Worm (Caenorhabditis elegans): ENCODE measurements around the gene K11D12.8.

The K11D12.8 gene

DNA sequence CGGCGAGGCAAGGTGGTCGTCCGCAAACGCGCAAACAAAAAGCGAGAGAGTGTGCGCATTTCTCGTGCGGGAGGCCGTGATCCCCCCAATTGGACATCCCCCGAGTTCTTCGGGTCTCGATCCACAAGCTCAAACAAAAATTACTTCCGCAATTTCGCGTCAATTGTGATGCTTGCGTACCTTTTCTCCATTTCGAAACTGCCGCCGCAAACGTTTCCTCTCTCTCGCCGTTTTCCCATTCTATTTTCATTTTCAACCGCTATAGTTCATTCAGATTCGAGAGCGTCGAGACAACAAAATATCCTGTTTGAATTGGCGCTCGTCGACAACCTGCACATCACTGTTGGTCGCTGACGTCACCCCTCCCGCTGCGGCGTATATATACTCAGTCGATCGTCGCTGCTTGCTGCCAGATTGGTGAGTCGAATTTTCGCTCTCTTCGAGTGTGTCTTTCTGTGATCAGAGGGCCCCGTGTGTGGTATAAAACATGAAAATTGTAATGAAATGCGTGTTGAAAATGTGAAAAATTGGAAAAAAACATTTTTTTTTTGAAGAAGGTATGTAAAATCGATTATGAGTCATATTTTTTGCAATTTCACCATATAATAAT lies 8.6 kb upstream of the K11D12.8 start, which contains the start of the genes pqn-51 and K11D12.14 (continued):
- TF ChIP-seq mdl-1 (tag; optimal IDR thresholded peaks at IDR 0.05) (peak in 1 of 2 experiments; percentile 88), nhr-19 (GFP tag; conservative IDR thresholded peaks at IDR 0.05) (peak; percentile 98), unc-30 (tag; optimal IDR thresholded peaks at IDR 0.05) (no peak), Y116A8C.19 (tag; optimal IDR thresholded peaks at IDR 0.05; ENCODE audit: borderline replicate concordance) (no peak), nhr-11 (tag; optimal IDR thresholded peaks at IDR 0.05) (peak; percentile 87), elt-2 (tag; optimal IDR thresholded peaks at IDR 0.05) (peak; percentile 71), alr-1 (tag; optimal IDR thresholded peaks at IDR 0.05; ENCODE audit: borderline replicate concordance) (no peak), egl-13 (tag; optimal IDR thresholded peaks at IDR 0.05) (peak; percentile 94), elt-3 (tag; optimal IDR thresholded peaks at IDR 0.05) (peak in 4 of 6 experiments; percentile 32 to 84 (median 57)), nhr-12 (tag; optimal IDR thresholded peaks at IDR 0.05) (peak; percentile 8), swsn-7 (tag; optimal IDR thresholded peaks at IDR 0.05) (peak; percentile 97), tlp-1 (tag; optimal IDR thresholded peaks at IDR 0.05) (no peak), ztf-4 (tag; optimal IDR thresholded peaks at IDR 0.05) (peak; percentile 93), zip-4 (GFP tag; optimal IDR thresholded peaks at IDR 0.05) (peak; percentile 90), pag-3 (tag; optimal IDR thresholded peaks at IDR 0.05; ENCODE audit: borderline replicate concordance, insufficient read depth) (no peak), ztf-11 (tag; optimal IDR thresholded peaks at IDR 0.05) (peak in 1 of 2 experiments; percentile 60), sptf-1 (tag; optimal IDR thresholded peaks at IDR 0.05) (no peak), lsy-2 (tag; optimal IDR thresholded peaks at IDR 0.05) (peak; percentile 83 to 96), dpl-1 (GFP tag; optimal IDR thresholded peaks at IDR 0.05) (peak; percentile 94 to 95 (median 94)), nhr-77 (tag; optimal IDR thresholded peaks at IDR 0.05) (peak; percentile 97), unc-86 (tag; optimal IDR thresholded peaks at IDR 0.05) (peak; percentile 92), nhr-85 (tag) (peak; percentile 98), aly-2 (tag; optimal IDR thresholded peaks at IDR 0.05) (peak; percentile 74), unc-98 (GFP tag; IDR thresholded peaks at IDR 0.05) (peak; percentile 84), snpc-4 (tag; optimal IDR thresholded peaks at IDR 0.05) (peak; percentile 71), nhr-237 (tag; optimal IDR thresholded peaks at IDR 0.05) (peak; percentile 75), grh-1 (GFP tag; IDR thresholded peaks at IDR 0.05) (peak; percentile 97), lir-3 (tag; optimal IDR thresholded peaks at IDR 0.05; ENCODE audit: poor library complexity) (peak; percentile 79), jun-1 (tag; optimal IDR thresholded peaks at IDR 0.05) (peak; percentile 96), ceh-63 (GFP tag; optimal IDR thresholded peaks at IDR 0.05) (peak; percentile 69), hlh-4 (tag; optimal IDR thresholded peaks at IDR 0.05) (peak; percentile 46), lin-35 (GFP tag; optimal IDR thresholded peaks at IDR 0.05) (peak; percentile 95 to 96), lin-14 (GFP tag; optimal IDR thresholded peaks at IDR 0.05) (peak; percentile 98), unc-62 (GFP tag; optimal IDR thresholded peaks at IDR 0.05) (no peak), rnt-1 (tag; optimal IDR thresholded peaks at IDR 0.05) (peak; percentile 66), zag-1 (tag; optimal IDR thresholded peaks at IDR 0.05) (no peak), ceh-90 (tag; optimal IDR thresholded peaks at IDR 0.05) (no peak), fkh-10 (GFP tag; optimal IDR thresholded peaks at IDR 0.05) (peak; percentile 90), snu-23 (GFP tag; optimal IDR thresholded peaks at IDR 0.05) (peak; percentile 97), fos-1 (tag; optimal IDR thresholded peaks at IDR 0.05) (peak; percentile 90), fkh-8 (tag; optimal IDR thresholded peaks at IDR 0.05) (peak; percentile 98), nhr-28 (tag; optimal IDR thresholded peaks at IDR 0.05) (no peak), sox-4 (tag; optimal IDR thresholded peaks at IDR 0.05) (peak; percentile 85), aha-1 (tag; optimal IDR thresholded peaks at IDR 0.05) (no peak), egl-27 (tag; optimal IDR thresholded peaks at IDR 0.05) (peak in 1 of 2 experiments; percentile 74), pax-3 (tag; optimal IDR thresholded peaks at IDR 0.05) (peak; percentile 91), nhr-20 (tag; optimal IDR thresholded peaks at IDR 0.05) (peak; percentile 98), lin-13 (GFP tag; optimal IDR thresholded peaks at IDR 0.05) (peak; percentile 91), lin-15B (tag; optimal IDR thresholded peaks at IDR 0.05) (peak; percentile 81), C16A3.4 (tag; optimal IDR thresholded peaks at IDR 0.05) (peak; percentile 91), efl-1 (optimal IDR thresholded peaks at IDR 0.05) (peak; percentile 82 to 95), efl-1 (GFP tag; optimal IDR thresholded peaks at IDR 0.05 in 1 of 2) (peak; percentile 92 to 99)

All from whole organism, L1 larva.